Worm (Caenorhabditis elegans) whole organism, L2 larva: ENCODE data around the gene F36D3.5.

ENCODE experiments used
- C34F6.9 ChIP-seq: fragments of 150-350 bp; optimal IDR thresholded peaks from 2 replicates; lab custom pipeline; 2014; ENCODE audit warnings: missing biosample characterization, missing genetic modification characterization
- R02D3.7 ChIP-seq: fragments of 150-350 bp; optimal IDR thresholded peaks from 2 replicates; lab custom pipeline; 2014; ENCODE audit warnings: missing biosample characterization, missing genetic modification characterization
- Y55F3AM.14 ChIP-seq: fragments of 200-800 bp; sonication (Bioruptor generic); optimal IDR thresholded peaks from 2 replicates; lab custom pipeline; 2018; ENCODE audit warnings: mild to moderate bottlenecking, missing genetic modification characterization, missing compliant biosample characterization
- ZK546.5 ChIP-seq: sonication (generic microtip); optimal IDR thresholded peaks from 2 replicates; lab custom pipeline; 2017; ENCODE audit warnings: missing biosample characterization, missing genetic modification characterization
- alr-1 ChIP-seq: fragments of 150-350 bp; optimal IDR thresholded peaks from 2 replicates; lab custom pipeline; 2014; ENCODE audit warnings: missing biosample characterization, missing genetic modification characterization
- aly-2 ChIP-seq: fragments of 150-350 bp; optimal IDR thresholded peaks from 2 replicates; lab custom pipeline; 2014; ENCODE audit warnings: missing biosample characterization, missing genetic modification characterization
- ama-1 ChIP-seq: fragments of 150-350 bp; optimal IDR thresholded peaks from 2 replicates; lab custom pipeline; 2018; ENCODE audit warnings: inconsistent platforms
- blmp-1 ChIP-seq: sonication (generic microtip); optimal IDR thresholded peaks from 2 replicates; lab custom pipeline; 2017; ENCODE audit warnings: missing genetic modification characterization, mild to moderate bottlenecking, missing compliant biosample characterization, antibody characterized with exemption, moderate library complexity; ENCODE audit not compliant: insufficient read depth
- ceh-82 ChIP-seq: fragments of 150-350 bp; optimal IDR thresholded peaks from 2 replicates; lab custom pipeline; 2014; ENCODE audit warnings: missing biosample characterization, missing genetic modification characterization
- crh-2 ChIP-seq: sonication (generic microtip); optimal IDR thresholded peaks from 2 replicates; lab custom pipeline; 2017; ENCODE audit warnings: missing biosample characterization, missing genetic modification characterization
- dmd-4 ChIP-seq: sonication (generic microtip); optimal IDR thresholded peaks from 2 replicates; lab custom pipeline; 2017; ENCODE audit warnings: missing biosample characterization, missing genetic modification characterization
- egl-27 ChIP-seq: sonication (generic microtip); optimal IDR thresholded peaks from 3 replicates; lab custom pipeline; 2017; ENCODE audit warnings: missing biosample characterization, missing genetic modification reagents, missing genetic modification characterization
- elt-1 ChIP-seq: fragments of 150-350 bp; optimal IDR thresholded peaks from 2 replicates; lab custom pipeline; 2014; ENCODE audit warnings: missing biosample characterization, missing genetic modification characterization
- elt-3 ChIP-seq: sonication (generic microtip); optimal IDR thresholded peaks from 2 replicates; lab custom pipeline; 2017; ENCODE audit warnings: missing biosample characterization, missing genetic modification characterization
- lin-11 ChIP-seq: fragments of 150-350 bp; sonication (generic microtip); optimal IDR thresholded peaks from 2 replicates; lab custom pipeline; 2014; ENCODE audit warnings: missing biosample characterization, missing genetic modification characterization, inconsistent platforms, mixed read lengths
- lin-13 ChIP-seq: fragments of 150-350 bp; optimal IDR thresholded peaks from 2 replicates; lab custom pipeline; 2014; ENCODE audit warnings: missing biosample characterization, missing genetic modification reagents, missing genetic modification characterization
- lin-39 ChIP-seq: fragments of 150-350 bp; optimal IDR thresholded peaks from 2 replicates; lab custom pipeline; 2014; ENCODE audit warnings: missing biosample characterization, missing genetic modification reagents, missing genetic modification characterization
- lsy-2 ChIP-seq, 2 experiments: fragments of 150-350 bp in 1 of 2; sonication (generic microtip) in 1 of 2; optimal IDR thresholded peaks; 2 replicates each; lab custom pipeline; 2014 to 2017; ENCODE audit warnings: missing biosample characterization in 2 of 2, missing genetic modification characterization in 2 of 2
- mab-5 ChIP-seq: fragments of 150-350 bp; optimal IDR thresholded peaks from 2 replicates; lab custom pipeline; 2014; ENCODE audit warnings: missing biosample characterization, missing genetic modification characterization
- nhr-10 ChIP-seq: sonication (generic microtip); optimal IDR thresholded peaks from 2 replicates; lab custom pipeline; 2017; ENCODE audit warnings: missing biosample characterization, missing genetic modification characterization
- nhr-12 ChIP-seq: fragments of 150-350 bp; optimal IDR thresholded peaks from 2 replicates; lab custom pipeline; 2014; ENCODE audit warnings: missing biosample characterization, missing genetic modification characterization
- nhr-129 ChIP-seq: fragments of 150-350 bp; optimal IDR thresholded peaks from 2 replicates; lab custom pipeline; 2014; ENCODE audit warnings: missing biosample characterization, missing genetic modification characterization
- nhr-23 ChIP-seq: fragments of 150-350 bp; optimal IDR thresholded peaks from 2 replicates; lab custom pipeline; 2014; ENCODE audit warnings: missing biosample characterization, missing genetic modification reagents, missing genetic modification characterization
- nhr-237 ChIP-seq: fragments of 150-350 bp; optimal IDR thresholded peaks from 2 replicates; lab custom pipeline; 2014; ENCODE audit warnings: missing biosample characterization, missing genetic modification characterization
- nhr-25 ChIP-seq: fragments of 150-350 bp; sonication (generic microtip); optimal IDR thresholded peaks from 3 replicates; lab custom pipeline; 2014; ENCODE audit warnings: missing biosample characterization, missing genetic modification characterization
- nhr-77 ChIP-seq: fragments of 150-350 bp; optimal IDR thresholded peaks from 2 replicates; lab custom pipeline; 2014; ENCODE audit warnings: missing biosample characterization, missing genetic modification characterization
- peb-1 ChIP-seq: fragments of 150-350 bp; optimal IDR thresholded peaks from 2 replicates; lab custom pipeline; 2014; ENCODE audit warnings: missing biosample characterization, missing genetic modification characterization
- sem-4 ChIP-seq: fragments of 150-350 bp; optimal IDR thresholded peaks from 2 replicates; lab custom pipeline; 2014; ENCODE audit warnings: missing biosample characterization, missing genetic modification reagents, missing genetic modification characterization
- snpc-4 ChIP-seq: fragments of 150-350 bp; optimal IDR thresholded peaks from 2 replicates; lab custom pipeline; 2014; ENCODE audit warnings: missing biosample characterization, missing genetic modification characterization
- unc-39 ChIP-seq: fragments of 150-350 bp; optimal IDR thresholded peaks from 2 replicates; lab custom pipeline; 2014; ENCODE audit warnings: missing biosample characterization, missing genetic modification characterization
- unc-55 ChIP-seq: fragments of 150-350 bp; sonication (generic microtip); optimal IDR thresholded peaks from 3 replicates; lab custom pipeline; 2014; ENCODE audit warnings: missing biosample characterization, missing genetic modification reagents, missing genetic modification characterization
- ztf-1 ChIP-seq: fragments of 200-800 bp; sonication (Bioruptor generic); conservative IDR thresholded peaks from 2 replicates; pipeline ENCODE4 v1.3.6; 2022; ENCODE audit warnings: missing genetic modification characterization, missing compliant biosample characterization
- ztf-11 ChIP-seq: sonication (generic microtip); optimal IDR thresholded peaks from 2 replicates; lab custom pipeline; 2017; ENCODE audit warnings: missing biosample characterization, missing genetic modification characterization
- ztf-4 ChIP-seq: fragments of 150-350 bp; optimal IDR thresholded peaks from 2 replicates; lab custom pipeline; 2014; ENCODE audit warnings: missing biosample characterization, missing genetic modification characterization

F36D3.5 gene

ce11 chrV:16480919-16481630 is 34.0 kb downstream of the F36D3.5 start, which contains the start of the genes F57E7.4 and spig-6:
Gene F57E7.4, minus strand, starts transcription at chrV:16481019.
Gene spig-6, plus strand, starts transcription at chrV:16481580.
- no peak for TF ChIP-seq ztf-11 (tag; lab: Kevin White, UChicago)
- no peak for TF ChIP-seq mab-5 (tag; lab: Kevin White, UChicago)
- TF ChIP-seq peb-1 = no peak
- no peak for TF ChIP-seq dmd-4 (tag; lab: Kevin White, UChicago)
- no peak for TF ChIP-seq Y55F3AM.14
- TF ChIP-seq, all 48 proteins: peak for 0

DNA sequence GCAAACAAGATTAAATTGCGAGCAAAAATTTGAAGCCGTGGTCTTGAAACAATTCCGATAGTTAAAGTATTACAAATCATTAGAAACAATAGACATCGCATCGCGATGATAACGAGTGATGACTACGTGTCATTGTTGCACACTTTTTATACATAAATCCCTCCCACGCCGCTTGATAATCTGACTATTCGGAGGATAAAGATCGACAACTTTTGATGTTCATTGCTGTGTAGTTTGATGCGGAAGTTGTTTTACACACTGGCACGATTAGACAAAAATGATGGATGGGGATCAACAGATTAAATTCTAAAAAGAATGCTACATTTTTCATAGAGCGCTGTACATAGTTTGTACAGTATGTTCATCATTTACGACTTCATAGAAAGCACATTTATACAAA is 35.8 kb downstream of the F36D3.5 start, which contains the start of gene T08G3.11:
T08G3.11 (minus strand) TSS at position 101 of the 400 bp plus-strand sequence.
- TF ChIP-seq unc-55 (GFP tag; lab: Kevin White, UChicago) = no peak
- no peak for TF ChIP-seq peb-1
- TF ChIP-seq nhr-23 (tag; lab: Kevin White, UChicago) = no peak
- TF ChIP-seq ceh-82 (tag; lab: Kevin White, UChicago) = no peak
- TF ChIP-seq lsy-2 (tag; optimal IDR thresholded peaks at IDR 0.05; lab: Kevin White, UChicago) = no peak
- no peak for TF ChIP-seq lin-11 (tag; lab: Kevin White, UChicago)
- no peak for TF ChIP-seq ztf-11 (tag; lab: Kevin White, UChicago)
- TF ChIP-seq nhr-25 (tag; lab: Kevin White, UChicago) = no peak
- TF ChIP-seq, all 48 proteins: peak for 0

DNA sequence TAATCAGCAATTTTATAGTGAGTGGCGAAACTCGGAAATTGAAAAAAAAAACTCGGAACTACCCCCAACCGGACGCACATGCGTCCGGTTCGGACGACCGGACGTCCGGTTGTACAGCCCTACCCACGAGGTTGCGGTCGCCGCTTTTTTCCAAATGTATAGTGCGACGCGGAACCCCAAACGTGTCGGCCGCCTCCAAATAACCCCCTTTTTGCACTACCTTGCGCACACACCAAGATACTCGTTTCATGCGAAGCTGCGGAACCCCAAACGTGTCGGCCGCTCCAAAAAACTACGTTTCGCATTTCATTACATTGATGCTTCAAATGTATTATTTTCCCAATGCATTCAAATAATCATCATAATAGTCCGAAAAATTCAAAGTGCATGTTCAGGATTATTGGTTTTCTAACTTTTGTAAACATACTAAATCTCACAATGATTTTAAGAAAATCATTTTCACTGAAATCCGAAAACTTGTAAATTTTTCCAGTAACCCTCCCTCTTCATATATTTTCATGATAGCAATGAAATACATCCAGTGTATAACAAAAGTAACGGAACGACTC is 43.0 kb downstream of the F36D3.5 start, which contains the start of gene srw-35:
srw-35 (plus strand) TSS at position 519 of the 569 bp plus-strand sequence.
- TF ChIP-seq snpc-4 (no peak), elt-3 (tag; lab: Kevin White, UChicago) (no peak), sem-4 (tag; lab: Kevin White, UChicago) (no peak), ztf-4 (tag; lab: Kevin White, UChicago) (no peak), crh-2 (no peak), aly-2 (tag; lab: Kevin White, UChicago) (no peak), egl-27 (tag; lab: Kevin White, UChicago) (no peak), lin-39 (no peak)

DNA sequence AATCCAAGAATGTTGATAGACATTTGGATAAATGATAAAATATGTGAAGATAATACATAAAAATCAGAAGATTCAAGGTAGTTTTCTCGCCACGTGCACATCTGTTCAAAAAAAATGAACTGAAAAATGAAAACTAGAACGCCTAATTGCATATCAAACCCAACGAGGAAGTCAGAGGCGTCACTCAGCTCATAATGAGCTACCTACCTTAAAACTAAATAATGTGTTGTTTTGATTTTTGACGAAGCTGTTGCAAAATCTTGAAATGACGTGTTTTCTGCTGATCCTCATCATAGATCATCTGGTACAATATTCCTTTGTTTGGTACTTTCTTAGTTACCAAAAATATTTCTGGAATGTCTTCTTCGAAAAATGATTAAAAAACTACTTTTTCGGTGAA is 44.1 kb downstream of the F36D3.5 start, which contains the start of gene srh-138:
srh-138 (minus strand) TSS at position 101 of the 400 bp plus-strand sequence.
- TF ChIP-seq nhr-237 (tag; lab: Kevin White, UChicago) (no peak), C34F6.9 (tag; lab: Kevin White, UChicago) (no peak), ZK546.5 (tag; lab: Kevin White, UChicago) (no peak), ama-1 (lab: Kevin White, UChicago) (no peak), R02D3.7 (tag; lab: Kevin White, UChicago) (no peak), unc-55 (GFP tag; lab: Kevin White, UChicago) (no peak), ztf-11 (tag; lab: Kevin White, UChicago) (no peak), Y55F3AM.14 (no peak), blmp-1 (no peak), egl-27 (tag; lab: Kevin White, UChicago) (no peak)

DNA sequence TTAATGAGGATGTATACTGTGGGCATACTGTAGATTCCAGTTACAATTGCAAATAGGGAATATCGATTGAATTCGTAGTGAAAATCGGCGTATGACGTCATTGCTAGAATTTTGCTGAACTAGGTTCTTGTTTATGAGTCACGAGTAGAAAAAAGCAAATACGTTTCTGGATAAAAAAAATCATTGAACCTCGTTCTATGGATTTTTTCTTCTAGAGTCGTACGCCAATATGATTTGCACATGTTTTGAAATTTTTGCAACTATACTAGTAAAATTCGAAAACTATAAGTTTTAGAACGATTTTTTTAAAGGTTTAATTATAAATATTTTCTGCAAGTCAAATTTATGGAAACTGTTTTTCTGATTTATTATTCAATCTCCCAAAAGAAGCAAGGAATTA is 47.2 kb downstream of the F36D3.5 start, which contains the start of gene sru-44:
sru-44 (minus strand) TSS at position 101 of the 400 bp plus-strand sequence.
- TF ChIP-seq nhr-12 (no peak), blmp-1 (no peak), peb-1 (no peak), elt-3 (tag; lab: Kevin White, UChicago) (no peak), nhr-10 (tag; lab: Kevin White, UChicago) (no peak), elt-1 (tag; lab: Kevin White, UChicago) (no peak), nhr-129 (tag; lab: Kevin White, UChicago) (no peak), Y55F3AM.14 (no peak), snpc-4 (no peak), ztf-1 (GFP tag; lab: Robert Waterston, UW) (no peak), nhr-77 (tag; lab: Kevin White, UChicago) (no peak), nhr-237 (tag; lab: Kevin White, UChicago) (no peak), lsy-2 (tag; optimal IDR thresholded peaks at IDR 0.05; lab: Kevin White, UChicago) (no peak), lin-13 (GFP tag; lab: Kevin White, UChicago) (no peak), alr-1 (no peak), unc-39 (tag; lab: Kevin White, UChicago) (no peak)
